Fruit fly (Drosophila melanogaster): Measurements from ENCODE around the gene Ttc1.

The Ttc1 gene

DNA sequence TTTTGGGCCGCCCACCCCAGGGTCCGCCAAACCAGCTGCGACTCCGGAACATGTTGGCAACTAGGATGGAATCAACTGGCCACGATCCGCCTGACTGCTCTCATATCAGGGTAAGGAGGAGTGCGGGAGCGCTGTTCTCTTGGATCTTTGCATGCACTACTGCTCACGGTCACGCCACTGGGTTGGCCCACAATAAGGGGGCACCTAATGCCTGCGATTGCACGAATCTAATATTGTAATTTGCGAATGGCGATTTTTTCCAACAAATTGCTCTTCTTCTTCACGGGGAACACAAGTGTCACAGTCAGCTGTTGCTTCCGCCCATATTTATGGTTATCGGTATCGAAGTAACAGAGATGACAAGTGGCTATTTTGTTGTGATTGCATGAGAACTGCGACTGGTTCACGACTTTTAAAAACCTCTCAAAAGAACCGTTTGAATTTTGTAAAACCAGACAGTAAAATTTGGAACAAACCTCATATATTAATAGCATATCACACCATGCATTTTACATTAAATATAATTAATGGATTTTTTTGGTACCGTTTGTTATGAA is 1.4 kb downstream of the Ttc1 start, which contains the start of gene ema (continued):
- TF ChIP-seq CG4360 (GFP tag; IDR thresholded peaks at IDR 0.05) (0 out of 2 replicates have a peak, but pooled peaks have one; percentile 30), CG4820 (GFP tag; optimal IDR thresholded peaks at IDR 0.05) (no peak), TFAM (GFP tag; optimal IDR thresholded peaks at IDR 0.05) (no peak), pzg (GFP tag; optimal IDR thresholded peaks at IDR 0.05) (peak; percentile 66), HLH4C (GFP tag; IDR thresholded peaks at IDR 0.05; ENCODE audit: partially characterized antibody) (peak; percentile 51; the same call in 1 of the 3 replicates), CG17328 (GFP tag; IDR thresholded peaks at IDR 0.05) (no peak), CG4328 (GFP tag; optimal IDR thresholded peaks at IDR 0.05) (no peak), nerfin-2 (GFP tag; IDR thresholded peaks at IDR 0.05; ENCODE audit: partially characterized antibody) (no peak), ranshi (GFP tag; IDR thresholded peaks at IDR 0.05) (no peak), CG7786 (GFP tag; optimal IDR thresholded peaks at IDR 0.05) (peak; percentile 6), NC2β (GFP tag; optimal IDR thresholded peaks at IDR 0.05) (peak; percentile 16), Atf-2 (GFP tag; optimal IDR thresholded peaks at IDR 0.05) (no peak), Nf-YB (GFP tag; optimal IDR thresholded peaks at IDR 0.05) (no peak), ac (GFP tag; optimal IDR thresholded peaks at IDR 0.05) (no peak), CG3281 (GFP tag; optimal IDR thresholded peaks at IDR 0.05) (peak; percentile 28), CG5953 (GFP tag; IDR thresholded peaks at IDR 0.05) (no peak), Fer1 (GFP tag; optimal IDR thresholded peaks at IDR 0.05) (peak; percentile 47), Bteb2 (GFP tag; optimal IDR thresholded peaks at IDR 0.05) (no peak), zfh2 (GFP tag; optimal IDR thresholded peaks at IDR 0.05) (no peak), cas (GFP tag; IDR thresholded peaks at IDR 0.05) (no peak), gem (tag; optimal IDR thresholded peaks at IDR 0.05) (no peak), rib (GFP tag; IDR thresholded peaks at IDR 0.05) (0 out of 2 replicates have a peak, but pooled peaks have one; percentile 22), Doc2 (GFP tag; IDR thresholded peaks at IDR 0.05) (no peak), slou (GFP tag; optimal IDR thresholded peaks at IDR 0.05) (no peak), CG18619 (GFP tag; optimal IDR thresholded peaks at IDR 0.05) (no peak), CG13894 (tag; optimal IDR thresholded peaks at IDR 0.05) (no peak), CG1832 (GFP tag; optimal IDR thresholded peaks at IDR 0.05) (no peak)

DNA sequence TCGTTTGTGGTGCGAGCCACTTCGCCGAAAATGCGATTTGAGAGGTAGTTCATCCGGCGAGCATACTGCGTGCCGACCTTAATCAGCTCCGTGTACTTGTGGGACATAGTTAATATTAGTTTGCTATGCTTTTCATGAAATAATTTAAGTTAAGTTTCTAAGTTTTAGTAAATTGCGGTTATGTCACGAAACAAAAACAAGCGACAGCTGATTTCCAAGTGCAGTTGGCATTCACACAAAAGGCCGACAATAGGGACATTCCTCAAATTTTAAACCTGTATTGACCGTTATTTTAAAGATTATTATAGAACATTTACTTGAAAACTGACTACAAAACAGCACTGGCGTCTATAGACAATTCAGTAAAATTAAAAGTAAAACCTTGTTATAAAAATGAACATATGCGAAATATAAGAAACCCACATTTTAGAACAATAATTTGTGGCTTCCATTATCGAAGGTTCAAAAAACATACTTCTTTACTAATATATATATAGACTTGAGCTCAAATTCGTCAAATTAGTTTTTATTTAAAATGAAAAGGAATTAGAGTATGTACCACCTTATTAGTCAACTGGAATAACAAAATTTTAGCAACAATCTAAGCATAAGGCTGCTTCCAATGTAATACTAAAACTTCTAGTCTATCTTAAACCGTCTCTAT is 6.3 kb downstream of the Ttc1 start, which contains the start of gene mRpS33:
Gene mRpS33, minus strand, starts transcription at position 224 of the 664 bp plus-strand sequence.
- TF ChIP-seq H15 (GFP tag; IDR thresholded peaks at IDR 0.05) (no peak), CG10431 (GFP tag; optimal IDR thresholded peaks at IDR 0.05) (no peak), MBD-R2 (GFP tag; IDR thresholded peaks at IDR 0.05) (peak; percentile 78), Mrtf (GFP tag; IDR thresholded peaks at IDR 0.05) (no peak), run (tag; optimal IDR thresholded peaks at IDR 0.05) (no peak), CG7271 (tag; optimal IDR thresholded peaks at IDR 0.05) (no peak), MESR4 (GFP tag; optimal IDR thresholded peaks at IDR 0.05) (peak; percentile 24), CG14441 (GFP tag; IDR thresholded peaks at IDR 0.05) (no peak), pzg (GFP tag; optimal IDR thresholded peaks at IDR 0.05) (peak; percentile 14), CG17385 (GFP tag; optimal IDR thresholded peaks at IDR 0.05) (no peak), zen2 (GFP tag; IDR thresholded peaks at IDR 0.05; ENCODE audit: partially characterized antibody) (no peak), Adf1 (GFP tag; IDR thresholded peaks at IDR 0.05) (no peak), sima (GFP tag; optimal IDR thresholded peaks at IDR 0.05) (no peak), Optix (GFP tag; IDR thresholded peaks at IDR 0.05) (no peak), sens (GFP tag) (peak; percentile 73), CG12236 (GFP tag; optimal IDR thresholded peaks at IDR 0.05) (no peak), Poxn (GFP tag; IDR thresholded peaks at IDR 0.05) (no peak), CG11695 (GFP tag; IDR thresholded peaks at IDR 0.05) (no peak), sob (GFP tag; IDR thresholded peaks at IDR 0.05) (no peak), CG7372 (GFP tag; IDR thresholded peaks at IDR 0.05) (no peak), CG2199 (GFP tag; IDR thresholded peaks at IDR 0.05) (no peak), kni (GFP tag; optimal IDR thresholded peaks at IDR 0.05) (no peak), bigmax (GFP tag; optimal IDR thresholded peaks at IDR 0.05) (peak; percentile 84), dpn (GFP tag; optimal IDR thresholded peaks at IDR 0.05) (no peak), wek (GFP tag; optimal IDR thresholded peaks at IDR 0.05) (peak; percentile 82)

All from whole organism, embryonic.